Fruit fly (Drosophila melanogaster) whole organism, embryonic: Measurements from ENCODE around the gene CG44088.

ENCODE experiments used
- Abd-B ChIP-seq: fragments of 200-800 bp; sonication (Bioruptor generic); optimal IDR thresholded peaks from 2 replicates; lab custom pipeline; 2018; ENCODE audit warnings: missing biosample characterization, mild to moderate bottlenecking, missing genetic modification characterization, moderate library complexity
- CG1024 ChIP-seq: fragments of 200-800 bp; sonication (Bioruptor generic); IDR thresholded peaks from 2 replicates; pipeline ENCODE4 v1.3.6; 2022; ENCODE audit warnings: missing biosample characterization, missing genetic modification characterization
- CG10274 ChIP-seq: fragments of 200-800 bp; sonication (Bioruptor generic); optimal IDR thresholded peaks from 3 replicates; lab custom pipeline; 2017; ENCODE audit warnings: missing biosample characterization, mild to moderate bottlenecking, missing genetic modification characterization
- CG11398 ChIP-seq: fragments of 200-800 bp; sonication (Bioruptor generic); optimal IDR thresholded peaks from 2 replicates; lab custom pipeline; 2016; ENCODE audit warnings: missing biosample characterization, missing genetic modification characterization
- CG12391 ChIP-seq: fragments of 200-800 bp; sonication (Bioruptor generic); optimal IDR thresholded peaks from 3 replicates; lab custom pipeline; 2018; ENCODE audit warnings: missing biosample characterization, mild to moderate bottlenecking, missing genetic modification characterization, moderate library complexity
- CG14441 ChIP-seq: fragments of 200-800 bp; sonication (Bioruptor generic); IDR thresholded peaks from 2 replicates; pipeline ENCODE4 v1.3.6; 2022; ENCODE audit warnings: missing biosample characterization, missing genetic modification characterization
- CG17568 ChIP-seq: fragments of 200-800 bp; sonication (Bioruptor generic); optimal IDR thresholded peaks from 2 replicates; lab custom pipeline; 2018; ENCODE audit warnings: missing biosample characterization, mild to moderate bottlenecking, missing genetic modification characterization, moderate library complexity
- CG18619 ChIP-seq: fragments of 200-800 bp; sonication (Bioruptor generic); optimal IDR thresholded peaks from 3 replicates; lab custom pipeline; 2017; ENCODE audit warnings: missing biosample characterization, mild to moderate bottlenecking, missing genetic modification characterization
- CG2116 ChIP-seq: fragments of 200-800 bp; sonication (Bioruptor generic); optimal IDR thresholded peaks from 3 replicates; lab custom pipeline; 2018; ENCODE audit warnings: missing biosample characterization, mild to moderate bottlenecking, missing genetic modification characterization
- CG2199 ChIP-seq: fragments of 200-800 bp; sonication (Bioruptor generic); IDR thresholded peaks from 3 replicates; pipeline ENCODE4 v1.3.6; 2022; ENCODE audit warnings: missing biosample characterization, missing genetic modification characterization
- CG31365 ChIP-seq: fragments of 200-800 bp; sonication (Bioruptor generic); optimal IDR thresholded peaks from 2 replicates; lab custom pipeline; 2018; ENCODE audit warnings: missing biosample characterization, mild to moderate bottlenecking, missing genetic modification characterization
- CG42726 ChIP-seq: fragments of 200-800 bp; sonication (Bioruptor generic); IDR thresholded peaks from 2 replicates; pipeline ENCODE4 v1.3.6; 2022; ENCODE audit warnings: missing biosample characterization, missing genetic modification characterization; ENCODE audit not compliant: partially characterized antibody
- CG5245 ChIP-seq: fragments of 200-800 bp; sonication (Bioruptor generic); optimal IDR thresholded peaks from 3 replicates; lab custom pipeline; 2016; ENCODE audit warnings: missing biosample characterization, missing genetic modification characterization
- CG7928 ChIP-seq: fragments of 200-800 bp; sonication (Bioruptor generic); optimal IDR thresholded peaks from 2 replicates; lab custom pipeline; 2017; ENCODE audit warnings: missing biosample characterization, mild to moderate bottlenecking, missing genetic modification characterization
- CG8765 ChIP-seq: fragments of 200-800 bp; sonication (Bioruptor generic); IDR thresholded peaks from 2 replicates; pipeline ENCODE4 v1.3.6; 2022; ENCODE audit warnings: missing biosample characterization, missing genetic modification characterization
- CG9797 ChIP-seq: fragments of 200-800 bp; sonication (Bioruptor generic); optimal IDR thresholded peaks from 3 replicates; lab custom pipeline; 2018; ENCODE audit warnings: missing biosample characterization, mild to moderate bottlenecking, missing genetic modification characterization
- CG9932 ChIP-seq: fragments of 200-800 bp; sonication (Bioruptor generic); IDR thresholded peaks from 2 replicates; pipeline ENCODE4 v1.3.6; 2022; ENCODE audit warnings: missing biosample characterization, missing genetic modification characterization
- CoRest ChIP-seq: fragments of 200-800 bp; sonication (Bioruptor generic); optimal IDR thresholded peaks from 3 replicates; lab custom pipeline; 2018; ENCODE audit warnings: missing biosample characterization, mild to moderate bottlenecking, missing genetic modification characterization, moderate library complexity
- D19B ChIP-seq: fragments of 200-800 bp; sonication (Bioruptor generic); optimal IDR thresholded peaks from 2 replicates; lab custom pipeline; 2017; ENCODE audit warnings: missing biosample characterization, mild to moderate bottlenecking, missing genetic modification characterization
- GATAe ChIP-seq: fragments of 200-800 bp; sonication (Bioruptor generic); conservative IDR thresholded peaks from 2 replicates; pipeline ENCODE4 v1.3.6; 2022; ENCODE audit warnings: missing biosample characterization, missing genetic modification characterization
- Gsc ChIP-seq: fragments of 200-800 bp; sonication (Bioruptor generic); IDR thresholded peaks from 2 replicates; pipeline ENCODE4 v1.3.6; 2022; ENCODE audit warnings: missing biosample characterization, missing genetic modification characterization
- HLH3B ChIP-seq: fragments of 200-800 bp; sonication (Bioruptor generic); IDR thresholded peaks from 2 replicates; pipeline ENCODE4 v1.3.6; 2022; ENCODE audit warnings: missing biosample characterization, missing genetic modification characterization
- Hsf ChIP-seq: fragments of 200-800 bp; sonication (Bioruptor generic); optimal IDR thresholded peaks from 3 replicates; lab custom pipeline; 2016; ENCODE audit warnings: missing biosample characterization, missing genetic modification characterization
- NC2α ChIP-seq: fragments of 200-800 bp; sonication (Bioruptor generic); optimal IDR thresholded peaks from 2 replicates; lab custom pipeline; 2016; ENCODE audit warnings: missing biosample characterization, missing genetic modification characterization
- Ravus ChIP-seq: fragments of 200-800 bp; sonication (Bioruptor generic); IDR thresholded peaks from 2 replicates; pipeline ENCODE4 v1.3.6; 2022; ENCODE audit warnings: missing biosample characterization, missing genetic modification characterization
- Usf ChIP-seq: fragments of 200-800 bp; sonication (Bioruptor generic); optimal IDR thresholded peaks from 2 replicates; lab custom pipeline; 2017; ENCODE audit warnings: missing genotype, missing biosample characterization, missing genetic modification characterization
- YL-1 ChIP-seq: fragments of 200-800 bp; sonication (Bioruptor generic); optimal IDR thresholded peaks from 3 replicates; lab custom pipeline; 2017; ENCODE audit warnings: missing biosample characterization, mild to moderate bottlenecking, missing genetic modification characterization
- cg ChIP-seq: fragments of 200-800 bp; sonication (Bioruptor generic); optimal IDR thresholded peaks from 3 replicates; lab custom pipeline; 2019; ENCODE audit warnings: missing biosample characterization, mild to moderate bottlenecking, missing genetic modification characterization, moderate library complexity
- croc ChIP-seq: fragments of 200-800 bp; sonication (Bioruptor generic); conservative IDR thresholded peaks from 3 replicates; pipeline ENCODE4 v1.3.6; 2022; ENCODE audit warnings: missing biosample characterization, missing genetic modification characterization
- fu2 ChIP-seq: fragments of 200-800 bp; sonication (Bioruptor generic); optimal IDR thresholded peaks from 2 replicates; lab custom pipeline; 2016; ENCODE audit warnings: missing biosample characterization, missing genetic modification characterization
- hkb ChIP-seq, 2 experiments: fragments of 200-800 bp in 1 of 2; fragments of >200 bp in 1 of 2; sonication (Bioruptor generic) in 1 of 2; IDR thresholded peaks in 1 of 2; optimal IDR thresholded peaks in 1 of 2; 2 replicates each; pipeline versions ENCODE4 v1.3.6 to Lab custom; 2017 to 2022; ENCODE audit warnings: missing biosample characterization in 1 of 2, missing genetic modification characterization in 1 of 2
- insv ChIP-seq, 2 experiments: fragments of 200-800 bp; sonication (Bioruptor generic); optimal IDR thresholded peaks; 3 replicates each; lab custom pipeline; 2016 to 2018; ENCODE audit warnings: missing biosample characterization in 2 of 2, missing genetic modification characterization in 2 of 2
- lab ChIP-seq: fragments of 200-800 bp; sonication (Bioruptor generic); optimal IDR thresholded peaks from 3 replicates; lab custom pipeline; 2017; ENCODE audit warnings: missing biosample characterization, missing genetic modification characterization, mild to moderate bottlenecking, moderate library complexity, missing genetic modification reagents
- nau ChIP-seq: fragments of 200-800 bp; sonication (Bioruptor generic); optimal IDR thresholded peaks from 3 replicates; lab custom pipeline; 2017; ENCODE audit warnings: missing biosample characterization, mild to moderate bottlenecking, missing genetic modification characterization, missing genetic modification reagents
- pfk ChIP-seq: fragments of 200-800 bp; sonication (Bioruptor generic); optimal IDR thresholded peaks from 2 replicates; lab custom pipeline; 2018; ENCODE audit warnings: missing biosample characterization, mild to moderate bottlenecking, missing genetic modification characterization, moderate library complexity
- phol ChIP-seq: fragments of 200-800 bp; sonication (Bioruptor generic); optimal IDR thresholded peaks from 3 replicates; lab custom pipeline; 2018; ENCODE audit warnings: missing biosample characterization, mild to moderate bottlenecking, missing genetic modification characterization, moderate library complexity
- prd ChIP-seq, 3 experiments: fragments of >200 bp in 2 of 3; fragments of 200-800 bp in 1 of 3; sonication (Bioruptor generic) in 1 of 3; optimal IDR thresholded peaks in 2 of 3; IDR thresholded peaks in 1 of 3; 2 replicates in 2 of 3; 3 replicates in 1 of 3; pipeline versions ENCODE4 v1.3.6 to Lab custom; 2017 to 2022; ENCODE audit warnings: missing biosample characterization in 1 of 3, missing genetic modification characterization in 1 of 3
- run ChIP-seq: fragments of 200-800 bp; sonication (Bioruptor generic); optimal IDR thresholded peaks from 3 replicates; lab custom pipeline; 2018; ENCODE audit warnings: missing biosample characterization, mild to moderate bottlenecking, missing genetic modification characterization
- sens ChIP-seq: fragments of 200-800 bp; sonication (Bioruptor generic); peaks from one replicate; lab custom pipeline; 2016; ENCODE audit warnings: missing biosample characterization, missing genetic modification characterization
- shn ChIP-seq: fragments of 200-800 bp; sonication (Bioruptor generic); optimal IDR thresholded peaks from 3 replicates; lab custom pipeline; 2016; ENCODE audit warnings: missing biosample characterization, missing genetic modification characterization
- tll ChIP-seq, 2 experiments: fragments of 200-800 bp in 1 of 2; fragments of >200 bp in 1 of 2; sonication (Bioruptor generic) in 1 of 2; optimal IDR thresholded peaks; 2 replicates each; lab custom pipeline; 2017 to 2019; ENCODE audit warnings: missing biosample characterization in 2 of 2, missing genetic modification characterization in 2 of 2, mild to moderate bottlenecking in 1 of 2, moderate library complexity in 1 of 2
- tna ChIP-seq: fragments of 200-800 bp; sonication (Bioruptor generic); IDR thresholded peaks from 2 replicates; pipeline ENCODE4 v1.3.6; 2022; ENCODE audit warnings: missing biosample characterization, missing genetic modification characterization; ENCODE audit not compliant: partially characterized antibody
- trh ChIP-seq: fragments of 200-800 bp; sonication (Bioruptor generic); optimal IDR thresholded peaks from 2 replicates; lab custom pipeline; 2016; ENCODE audit warnings: missing biosample characterization, missing genetic modification characterization
- ttk ChIP-seq: fragments of 200-800 bp; sonication (Bioruptor generic); IDR thresholded peaks from 2 replicates; pipeline ENCODE4 v2.1.2; 2022; ENCODE audit warnings: missing biosample characterization, missing genetic modification characterization
- wdn ChIP-seq: fragments of 200-800 bp; sonication (Bioruptor generic); IDR thresholded peaks from 2 replicates; pipeline ENCODE4 v1.3.6; 2022; ENCODE audit warnings: missing biosample characterization, missing genetic modification characterization

The CG44088 gene

dm6 chr3R:4811124-4811935 lies 36.5 kb upstream of the CG44088 start, which contains the start of gene Gmppb (continued):
- TF ChIP-seq shn (no peak), hkb (optimal IDR thresholded peaks at IDR 0.05; lab: Kevin White, UChicago) (no peak), hkb (GFP tag; IDR thresholded peaks at IDR 0.05; lab: Robert Waterston, UW) (no peak), cg (GFP tag; lab: Kevin White, UChicago) (peak; percentile 78), CG18619 (GFP tag; lab: Kevin White, UChicago) (no peak), phol (peak; percentile 93)

dm6 chr3R:4809944-4810653 lies 35.2 kb upstream of the CG44088 start:
- no peak for TF ChIP-seq ttk (GFP tag; lab: Robert Waterston, UW)
- TF ChIP-seq sens = no peak
- TF ChIP-seq CG5245 (GFP tag; lab: Kevin White, UChicago) = no peak
- TF ChIP-seq CoRest = no peak
- 0 out of 3 replicates have a peak, but pooled peaks have one; percentile 49 for TF ChIP-seq CG2199 (GFP tag; lab: Robert Waterston, UW)
- no peak for TF ChIP-seq D19B (GFP tag; lab: Kevin White, UChicago)
- TF ChIP-seq CG31365 (tag; lab: Kevin White, UChicago) = no peak
- TF ChIP-seq nau (GFP tag; lab: Kevin White, UChicago) = no peak
- no peak for TF ChIP-seq YL-1 (GFP tag; lab: Kevin White, UChicago)
- no peak for TF ChIP-seq insv (GFP tag; optimal IDR thresholded peaks at IDR 0.05; lab: Kevin White, UChicago)
- no peak for TF ChIP-seq CG17568
- TF ChIP-seq fu2 (GFP tag; lab: Kevin White, UChicago) = no peak
- no peak for TF ChIP-seq CG2116 (GFP tag; lab: Kevin White, UChicago)
- no peak for TF ChIP-seq Usf
- TF ChIP-seq NC2α = no peak
- no peak for TF ChIP-seq CG18619 (GFP tag; lab: Kevin White, UChicago)
- TF ChIP-seq wdn (GFP tag; lab: Robert Waterston, UW) = no peak
- no peak for TF ChIP-seq Abd-B
- TF ChIP-seq croc (GFP tag; lab: Robert Waterston, UW) = no peak
- no peak for TF ChIP-seq trh (GFP tag; lab: Kevin White, UChicago)
- TF ChIP-seq CG14441 = no peak
- TF ChIP-seq lab = peak; percentile 11
- no peak for TF ChIP-seq CG9797 (GFP tag; lab: Kevin White, UChicago)
- no peak for TF ChIP-seq CG1024 (GFP tag; lab: Robert Waterston, UW)
- no peak for TF ChIP-seq CG11398
- TF ChIP-seq CG7928 (GFP tag; lab: Kevin White, UChicago) = no peak
- TF ChIP-seq Gsc = no peak
- TF ChIP-seq HLH3B = no peak
- no peak for TF ChIP-seq prd (optimal IDR thresholded peaks at IDR 0.05; lab: Kevin White, UChicago)
- no peak for TF ChIP-seq prd (GFP tag; IDR thresholded peaks at IDR 0.05; lab: Robert Waterston, UW)
- TF ChIP-seq tll (GFP tag; optimal IDR thresholded peaks at IDR 0.05; lab: Kevin White, UChicago) = no peak
- TF ChIP-seq CG9932 (GFP tag; lab: Robert Waterston, UW) = no peak
- no peak for TF ChIP-seq Ravus (GFP tag; lab: Robert Waterston, UW)
- no peak for TF ChIP-seq CG8765 (GFP tag; lab: Robert Waterston, UW)
- TF ChIP-seq pfk (GFP tag; lab: Kevin White, UChicago) = peak; percentile 7
- no peak for TF ChIP-seq GATAe
- no peak for TF ChIP-seq tna (GFP tag; lab: Robert Waterston, UW)
- TF ChIP-seq run = no peak
- TF ChIP-seq CG12391 (tag; lab: Kevin White, UChicago) = no peak
- no peak for TF ChIP-seq CG10274 (GFP tag; lab: Kevin White, UChicago)
- peak; percentile 25; the same call in 1 of the 2 replicates for TF ChIP-seq CG42726 (GFP tag; lab: Robert Waterston, UW)
- no peak for TF ChIP-seq Hsf (GFP tag; lab: Kevin White, UChicago)
